Worm (Caenorhabditis elegans): Measurements from ENCODE around the gene nex-4.

Gene nex-4

DNA sequence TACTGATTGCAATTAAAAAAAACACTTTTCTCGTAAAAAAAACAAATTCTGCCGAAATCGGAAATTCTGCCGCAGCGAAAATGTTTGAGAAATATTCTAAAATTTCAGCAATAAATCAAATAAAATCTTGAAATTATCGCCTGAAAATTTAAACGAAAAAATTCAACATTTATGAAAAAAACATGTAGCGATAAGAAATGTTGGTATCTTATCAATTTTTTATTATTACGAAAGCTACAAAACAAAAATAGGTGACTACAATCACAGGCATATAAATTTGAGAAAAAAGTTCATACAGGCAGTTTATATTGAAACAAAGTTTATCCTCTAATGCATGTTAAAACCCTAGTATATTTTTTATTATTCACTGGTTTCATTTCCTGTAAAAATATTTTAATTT, 54.7 kb downstream of the nex-4 start, which contains the start of gene ugt-14:
Gene ugt-14 (plus strand): TSS at position 301 of the 400 bp plus-strand sequence.
- no peak for TF ChIP-seq hmbx-1 (tag; optimal IDR thresholded peaks at IDR 0.05)
- TF ChIP-seq B0310.2 (tag; optimal IDR thresholded peaks at IDR 0.05), result no peak
- no peak for TF ChIP-seq hmg-4 (GFP tag; optimal IDR thresholded peaks at IDR 0.05)
- no peak for TF ChIP-seq hnd-1 (tag; optimal IDR thresholded peaks at IDR 0.05)
- no peak for TF ChIP-seq sea-1 (GFP tag; conservative IDR thresholded peaks at IDR 0.05)
- TF ChIP-seq ceh-13 (GFP tag; optimal IDR thresholded peaks at IDR 0.05), result no peak
- TF ChIP-seq aly-1 (tag; optimal IDR thresholded peaks at IDR 0.05), result no peak
- no peak for TF ChIP-seq ceh-36 (tag; optimal IDR thresholded peaks at IDR 0.05)
